Fruit fly (Drosophila melanogaster) whole organism, pupa: ENCODE measurements around the gene CG13970.

Experiments used
- CG10348 ChIP-seq: fragments of 200-800 bp; sonication (Bioruptor generic); IDR thresholded peaks from 2 replicates; pipeline ENCODE4 v1.3.6; 2022; ENCODE audit warnings: missing biosample characterization, missing genetic modification characterization
- CG13204 ChIP-seq: fragments of 200-800 bp; sonication (Bioruptor generic); optimal IDR thresholded peaks from 2 replicates; lab custom pipeline; 2018; ENCODE audit warnings: missing biosample characterization, mild to moderate bottlenecking, missing genetic modification characterization, moderate library complexity
- CG15710 ChIP-seq: fragments of 200-800 bp; sonication (Bioruptor generic); optimal IDR thresholded peaks from 2 replicates; lab custom pipeline; 2018; ENCODE audit warnings: missing biosample characterization, mild to moderate bottlenecking, missing genetic modification characterization, moderate library complexity
- CG32121 ChIP-seq: fragments of 200-800 bp; sonication (Bioruptor generic); IDR thresholded peaks from 2 replicates; pipeline ENCODE4 v1.3.6; 2022; ENCODE audit warnings: missing biosample characterization, missing genetic modification characterization
- CG4496 ChIP-seq: fragments of 200-800 bp; sonication (Bioruptor generic); IDR thresholded peaks from 3 replicates; pipeline ENCODE4 v1.3.6; 2022; ENCODE audit warnings: missing biosample characterization, missing genetic modification characterization
- CG9948 ChIP-seq: fragments of 200-800 bp; sonication (Bioruptor generic); optimal IDR thresholded peaks from 2 replicates; lab custom pipeline; 2018; ENCODE audit warnings: missing biosample characterization, mild to moderate bottlenecking, missing genetic modification characterization, moderate library complexity
- EcR ChIP-seq: fragments of 200-800 bp; sonication (Bioruptor generic); optimal IDR thresholded peaks from 3 replicates; lab custom pipeline; 2019; ENCODE audit warnings: missing biosample characterization, missing genetic modification characterization, mild to moderate bottlenecking, moderate library complexity, missing genetic modification reagents
- Ets98B ChIP-seq: fragments of 200-800 bp; sonication (Bioruptor generic); IDR thresholded peaks from 2 replicates; pipeline ENCODE4 v1.3.6; 2022; ENCODE audit warnings: missing biosample characterization, missing genetic modification characterization
- Pif1A ChIP-seq: fragments of 200-800 bp; sonication (Bioruptor generic); optimal IDR thresholded peaks from 3 replicates; lab custom pipeline; 2016; ENCODE audit warnings: missing biosample characterization, missing genetic modification characterization
- Pif1B ChIP-seq: fragments of 200-800 bp; sonication (Bioruptor generic); optimal IDR thresholded peaks from 3 replicates; lab custom pipeline; 2016; ENCODE audit warnings: missing biosample characterization, missing genetic modification characterization
- Snoo ChIP-seq: fragments of 200-800 bp; sonication (Bioruptor generic); optimal IDR thresholded peaks from 3 replicates; lab custom pipeline; 2017; ENCODE audit warnings: missing biosample characterization, mild to moderate bottlenecking, missing genetic modification characterization, inconsistent platforms
- fd96Ca ChIP-seq: fragments of 200-800 bp; sonication (Bioruptor generic); IDR thresholded peaks from 3 replicates; pipeline ENCODE4 v1.3.6; 2022; ENCODE audit warnings: missing biosample characterization, missing genetic modification characterization
- gl ChIP-seq: fragments of 200-800 bp; sonication (Bioruptor generic); optimal IDR thresholded peaks from 2 replicates; lab custom pipeline; 2018; ENCODE audit warnings: missing biosample characterization, mild to moderate bottlenecking, missing genetic modification characterization
- rn ChIP-seq: fragments of 200-800 bp; sonication (Bioruptor generic); IDR thresholded peaks from 2 replicates; pipeline ENCODE4 v1.3.6; 2022; ENCODE audit warnings: missing biosample characterization, missing genetic modification characterization

DNA sequence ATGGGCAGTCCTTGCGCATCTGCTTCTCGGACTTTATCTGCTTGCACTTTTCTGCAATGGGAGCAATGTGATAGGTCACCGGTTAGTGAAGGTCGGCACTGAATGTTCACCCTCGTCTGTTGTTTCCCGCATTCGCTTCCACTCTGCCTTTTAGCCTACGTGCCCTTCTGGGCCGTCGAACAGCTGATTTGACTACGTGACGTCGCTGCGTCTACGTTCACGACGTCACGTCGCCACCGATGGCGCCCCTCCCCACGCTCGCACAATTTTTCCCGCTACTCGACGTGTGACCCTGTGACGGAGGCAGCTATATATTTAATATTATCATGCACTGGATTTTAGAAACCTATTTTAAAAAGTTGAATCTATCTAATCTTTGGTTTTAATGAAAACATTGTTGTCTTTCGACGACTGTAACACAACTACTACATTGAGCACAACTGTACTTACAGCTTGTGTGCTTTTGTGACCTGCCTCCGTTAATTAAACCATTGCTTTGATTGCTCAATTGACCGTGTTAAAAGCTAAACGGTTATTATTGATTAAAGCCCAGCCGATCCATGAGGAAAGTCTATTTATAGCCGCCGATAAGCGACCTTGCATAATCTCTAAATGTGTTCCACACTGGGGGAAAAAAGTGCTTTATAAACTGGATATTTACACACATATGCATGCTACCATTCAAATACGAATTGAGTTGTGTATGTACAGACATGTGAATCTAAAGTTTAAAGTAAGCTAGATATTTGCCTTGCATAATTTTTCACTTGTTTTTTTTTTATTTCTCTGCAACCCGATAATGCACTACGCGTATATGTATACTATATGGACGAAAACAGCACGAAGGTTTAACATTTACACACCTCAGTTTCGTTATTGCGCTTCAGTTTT lies 20.7 kb downstream of the CG13970 start:
- TF ChIP-seq Pif1B (GFP tag; lab: Kevin White, UChicago) (no peak), gl (tag; lab: Kevin White, UChicago) (no peak), CG15710 (peak; percentile 40), CG4496 (peak; percentile 68), EcR (peak; percentile 6), CG10348 (GFP tag; lab: Robert Waterston, UW) (no peak), Ets98B (GFP tag; lab: Robert Waterston, UW) (peak; percentile 53), rn (GFP tag; lab: Robert Waterston, UW) (no peak), CG32121 (GFP tag; lab: Robert Waterston, UW) (peak; percentile 27; the same call in 1 of the 2 replicates), Pif1A (GFP tag; lab: Kevin White, UChicago) (peak; percentile 24), Snoo (tag; lab: Kevin White, UChicago) (peak; percentile 17), fd96Ca (GFP tag; lab: Robert Waterston, UW) (0 out of 3 replicates have a peak, but pooled peaks have one; percentile 21), CG9948 (tag; lab: Kevin White, UChicago) (peak; percentile 14), CG13204 (GFP tag; lab: Kevin White, UChicago) (no peak)
